Worm (Caenorhabditis elegans) whole organism, midembryonic: ENCODE measurements around the gene cest-5.2.

Source experiments
- flt-1 ChIP-seq: fragments of 200-800 bp; sonication (Bioruptor generic); IDR thresholded peaks from 2 replicates; pipeline ENCODE4 v1.3.6; 2022; ENCODE audit warnings: missing genetic modification characterization, missing compliant biosample characterization
- med-1 ChIP-seq: sonication (generic microtip); optimal IDR thresholded peaks from 2 replicates; lab custom pipeline; 2017; ENCODE audit warnings: missing genetic modification characterization, mild to moderate bottlenecking, missing compliant biosample characterization, antibody characterized with exemption, missing genetic modification reagents; ENCODE audit not compliant: insufficient read depth
- ztf-29 ChIP-seq: fragments of 200-800 bp; sonication (Bioruptor generic); IDR thresholded peaks from 2 replicates; pipeline ENCODE4 v1.3.6; 2022; ENCODE audit warnings: missing genetic modification reagents, missing genetic modification characterization, missing compliant biosample characterization

- no peak for TF ChIP-seq flt-1 (GFP tag; lab: Robert Waterston, UW)
- TF ChIP-seq ztf-29 (GFP tag; lab: Robert Waterston, UW), result no peak
- TF ChIP-seq med-1, result no peak
Measured at ce11 chrIV:6664336-6664735, 36.6 kb upstream of the cest-5.2 start.
